Worm (Caenorhabditis elegans): ENCODE data around the gene alh-3.

ce11 chrIV:11068314-11068713, 45.9 kb downstream of the alh-3 start:
- no peak for TF ChIP-seq snpc-4 (GFP tag; optimal IDR thresholded peaks at IDR 0.05)
- TF ChIP-seq snpc-4 (tag; optimal IDR thresholded peaks at IDR 0.05): no peak
- TF ChIP-seq madf-8 (GFP tag; conservative IDR thresholded peaks at IDR 0.05): no peak
- no peak for TF ChIP-seq nfya-1 (tag; optimal IDR thresholded peaks at IDR 0.05; ENCODE audit: borderline replicate concordance, insufficient read depth)
- no peak for TF ChIP-seq sptf-2 (GFP tag; optimal IDR thresholded peaks at IDR 0.05)
- TF ChIP-seq lir-1 (GFP tag; conservative IDR thresholded peaks at IDR 0.05): no peak
- no peak for TF ChIP-seq attf-6 (GFP tag; IDR thresholded peaks at IDR 0.05)
- no peak for TF ChIP-seq attf-5 (GFP tag; optimal IDR thresholded peaks at IDR 0.05)
- TF ChIP-seq let-526 (GFP tag; IDR thresholded peaks at IDR 0.05): no peak
- TF ChIP-seq sdz-38 (tag; optimal IDR thresholded peaks at IDR 0.05): no peak
- TF ChIP-seq ZK185.1 (tag; optimal IDR thresholded peaks at IDR 0.05; ENCODE audit: poor library complexity, severe bottlenecking): no peak
- TF ChIP-seq sea-2 (GFP tag; IDR thresholded peaks at IDR 0.05): no peak
- no peak for TF ChIP-seq ceh-91 (GFP tag; IDR thresholded peaks at IDR 0.05)
- TF ChIP-seq unc-62 (GFP tag; optimal IDR thresholded peaks at IDR 0.05): no peak
- no peak for TF ChIP-seq ama-1 (optimal IDR thresholded peaks at IDR 0.05)
- no peak for TF ChIP-seq ama-1 (GFP tag; optimal IDR thresholded peaks at IDR 0.05)

All from whole organism, young adult.